Fruit fly (Drosophila melanogaster) whole organism, prepupa: ENCODE data around the gene Cdc14.

Experiments used
- Blimp-1 ChIP-seq: fragments of 200-800 bp; sonication (Bioruptor generic); optimal IDR thresholded peaks from 3 replicates; lab custom pipeline; 2017; ENCODE audit warnings: missing biosample characterization, missing genetic modification characterization, mild to moderate bottlenecking, moderate library complexity, missing genetic modification reagents
- CG10631 ChIP-seq: fragments of 200-800 bp; sonication (Bioruptor generic); optimal IDR thresholded peaks from 2 replicates; lab custom pipeline; 2016; ENCODE audit warnings: missing biosample characterization, missing genetic modification characterization
- CG10669 ChIP-seq: fragments of 200-800 bp; sonication (Bioruptor generic); optimal IDR thresholded peaks from 3 replicates; lab custom pipeline; 2018; ENCODE audit warnings: missing biosample characterization, mild to moderate bottlenecking, missing genetic modification characterization, moderate library complexity
- CG11294 ChIP-seq: fragments of 200-800 bp; sonication (Bioruptor generic); IDR thresholded peaks from 2 replicates; pipeline ENCODE4 v1.3.6; 2022; ENCODE audit warnings: missing biosample characterization, missing genetic modification characterization
- CG11762 ChIP-seq: fragments of 200-800 bp; sonication (Bioruptor generic); optimal IDR thresholded peaks from 3 replicates; lab custom pipeline; 2016; ENCODE audit warnings: missing biosample characterization, missing genetic modification characterization; ENCODE audit not compliant: insufficient read depth
- CG1621 ChIP-seq: fragments of 200-800 bp; sonication (Bioruptor generic); optimal IDR thresholded peaks from 3 replicates; lab custom pipeline; 2018; ENCODE audit warnings: missing biosample characterization, mild to moderate bottlenecking, missing genetic modification characterization
- CG16779 ChIP-seq: fragments of 200-800 bp; sonication (Bioruptor generic); optimal IDR thresholded peaks from 3 replicates; lab custom pipeline; 2017; ENCODE audit warnings: missing biosample characterization, mild to moderate bottlenecking, missing genetic modification characterization
- CG31627 ChIP-seq: fragments of 200-800 bp; sonication (Bioruptor generic); optimal IDR thresholded peaks from 3 replicates; lab custom pipeline; 2016; ENCODE audit warnings: missing biosample characterization, missing genetic modification characterization
- CG3919 ChIP-seq: fragments of 200-800 bp; sonication (Bioruptor generic); optimal IDR thresholded peaks from 3 replicates; lab custom pipeline; 2016; ENCODE audit warnings: missing biosample characterization, missing genetic modification characterization
- CG4318 ChIP-seq: fragments of 200-800 bp; sonication (Bioruptor generic); optimal IDR thresholded peaks from 3 replicates; lab custom pipeline; 2017; ENCODE audit warnings: missing biosample characterization, mild to moderate bottlenecking, missing genetic modification characterization
- CG6276 ChIP-seq: fragments of 200-800 bp; sonication (Bioruptor generic); optimal IDR thresholded peaks from 2 replicates; lab custom pipeline; 2017; ENCODE audit warnings: missing biosample characterization, mild to moderate bottlenecking, missing genetic modification characterization
- CG6792 ChIP-seq: fragments of 200-800 bp; sonication (Bioruptor generic); optimal IDR thresholded peaks from 3 replicates; lab custom pipeline; 2016; ENCODE audit warnings: missing biosample characterization, missing genetic modification characterization
- CG6808 ChIP-seq: fragments of 200-800 bp; sonication (Bioruptor generic); optimal IDR thresholded peaks from 3 replicates; lab custom pipeline; 2017; ENCODE audit warnings: missing biosample characterization, missing genetic modification characterization, mild to moderate bottlenecking, moderate library complexity, missing genetic modification reagents
- CG6854 ChIP-seq: fragments of 200-800 bp; sonication (Bioruptor generic); optimal IDR thresholded peaks from 2 replicates; lab custom pipeline; 2017; ENCODE audit warnings: missing biosample characterization, mild to moderate bottlenecking, missing genetic modification characterization
- CG7368 ChIP-seq: fragments of 200-800 bp; sonication (Bioruptor generic); optimal IDR thresholded peaks from 3 replicates; lab custom pipeline; 2016; ENCODE audit warnings: missing biosample characterization, missing genetic modification characterization
- CG8632 ChIP-seq: fragments of 200-800 bp; sonication (Bioruptor generic); optimal IDR thresholded peaks from 3 replicates; lab custom pipeline; 2016; ENCODE audit warnings: missing biosample characterization, missing genetic modification characterization
- CG9139 ChIP-seq: fragments of 200-800 bp; sonication (Bioruptor generic); optimal IDR thresholded peaks from 3 replicates; lab custom pipeline; 2017; ENCODE audit warnings: missing biosample characterization, mild to moderate bottlenecking, missing genetic modification characterization
- Eip75B ChIP-seq: fragments of 200-800 bp; sonication (Bioruptor generic); optimal IDR thresholded peaks from 3 replicates; lab custom pipeline; 2016; ENCODE audit warnings: missing biosample characterization, missing genetic modification characterization
- Eip78C ChIP-seq: fragments of 200-800 bp; sonication (Bioruptor generic); peaks from one replicate; lab custom pipeline; 2016; ENCODE audit warnings: missing biosample characterization, missing genetic modification characterization
- Eip93F ChIP-seq: fragments of 200-800 bp; sonication (Bioruptor generic); optimal IDR thresholded peaks from 2 replicates; lab custom pipeline; 2016; ENCODE audit warnings: missing biosample characterization, mild to moderate bottlenecking, missing genetic modification characterization
- Ets21C ChIP-seq: fragments of 200-800 bp; sonication (Bioruptor generic); optimal IDR thresholded peaks from 3 replicates; lab custom pipeline; 2016; ENCODE audit warnings: missing biosample characterization, missing genetic modification characterization
- Ets96B ChIP-seq: fragments of 200-800 bp; optimal IDR thresholded peaks from 2 replicates; lab custom pipeline; 2019; ENCODE audit warnings: missing biosample characterization, mild to moderate bottlenecking, missing genetic modification characterization, moderate library complexity
- Gug ChIP-seq: fragments of 200-800 bp; sonication (Bioruptor generic); IDR thresholded peaks from 2 replicates; pipeline ENCODE4 v1.3.6; 2022; ENCODE audit warnings: missing biosample characterization, missing genetic modification characterization
- Hr39 ChIP-seq: fragments of 200-800 bp; sonication (Bioruptor generic); optimal IDR thresholded peaks from 2 replicates; lab custom pipeline; 2016; ENCODE audit warnings: missing biosample characterization, missing genetic modification characterization
- Hr4 ChIP-seq: fragments of 200-800 bp; sonication (Bioruptor generic); optimal IDR thresholded peaks from 3 replicates; lab custom pipeline; 2016; ENCODE audit warnings: missing biosample characterization, missing genetic modification characterization
- Lpt ChIP-seq: fragments of 200-800 bp; sonication (Bioruptor generic); optimal IDR thresholded peaks from 3 replicates; lab custom pipeline; 2016; ENCODE audit warnings: missing biosample characterization, missing genetic modification characterization
- Met ChIP-seq: fragments of 200-800 bp; sonication (Bioruptor generic); optimal IDR thresholded peaks from 3 replicates; lab custom pipeline; 2016; ENCODE audit warnings: missing biosample characterization, missing genetic modification characterization
- OdsH ChIP-seq: fragments of 200-800 bp; sonication (Bioruptor generic); optimal IDR thresholded peaks from 3 replicates; lab custom pipeline; 2016; ENCODE audit warnings: missing biosample characterization, missing genetic modification characterization
- Sox102F ChIP-seq: fragments of 200-800 bp; sonication (Bioruptor generic); optimal IDR thresholded peaks from 2 replicates; lab custom pipeline; 2016; ENCODE audit warnings: missing biosample characterization, mild to moderate bottlenecking, missing genetic modification characterization
- Sox14 ChIP-seq: fragments of 200-800 bp; sonication (Bioruptor generic); optimal IDR thresholded peaks from 3 replicates; lab custom pipeline; 2016; ENCODE audit warnings: missing biosample characterization, missing genetic modification characterization
- Sox15 ChIP-seq: fragments of 200-800 bp; sonication (Bioruptor generic); optimal IDR thresholded peaks from 3 replicates; lab custom pipeline; 2016; ENCODE audit warnings: missing biosample characterization, missing genetic modification characterization
- acj6 ChIP-seq: fragments of 200-800 bp; sonication (Bioruptor generic); optimal IDR thresholded peaks from 3 replicates; lab custom pipeline; 2016; ENCODE audit warnings: missing biosample characterization, missing genetic modification characterization
- cyc ChIP-seq: fragments of 200-800 bp; sonication (Bioruptor generic); optimal IDR thresholded peaks from 3 replicates; lab custom pipeline; 2016; ENCODE audit warnings: missing biosample characterization, missing genetic modification characterization
- dac ChIP-seq: fragments of 200-800 bp; sonication (Bioruptor generic); optimal IDR thresholded peaks from 2 replicates; lab custom pipeline; 2017; ENCODE audit warnings: missing biosample characterization, mild to moderate bottlenecking, missing genetic modification characterization
- eg ChIP-seq: fragments of 200-800 bp; sonication (Bioruptor generic); IDR thresholded peaks from 3 replicates; pipeline ENCODE4 v1.3.6; 2022; ENCODE audit warnings: missing biosample characterization, missing genetic modification characterization
- esn ChIP-seq: fragments of 200-800 bp; sonication (Bioruptor generic); optimal IDR thresholded peaks from 2 replicates; lab custom pipeline; 2016; ENCODE audit warnings: missing biosample characterization, mild to moderate bottlenecking, missing genetic modification characterization, moderate library complexity
- fd59A ChIP-seq: fragments of 200-800 bp; sonication (Bioruptor generic); optimal IDR thresholded peaks from 2 replicates; lab custom pipeline; 2017; ENCODE audit warnings: missing biosample characterization, mild to moderate bottlenecking, missing genetic modification characterization, missing genetic modification reagents
- fd85E ChIP-seq: fragments of 200-800 bp; sonication (Bioruptor generic); optimal IDR thresholded peaks from 3 replicates; lab custom pipeline; 2016; ENCODE audit warnings: missing biosample characterization, missing genetic modification characterization
- fkh ChIP-seq: fragments of 200-800 bp; sonication (Bioruptor generic); optimal IDR thresholded peaks from 3 replicates; lab custom pipeline; 2017; ENCODE audit warnings: missing biosample characterization, mild to moderate bottlenecking, missing genetic modification characterization, moderate library complexity
- lz ChIP-seq: fragments of 200-800 bp; sonication (Bioruptor generic); optimal IDR thresholded peaks from 3 replicates; lab custom pipeline; 2016; ENCODE audit warnings: missing biosample characterization, missing genetic modification characterization
- net ChIP-seq: fragments of 200-800 bp; sonication (Bioruptor generic); optimal IDR thresholded peaks from 3 replicates; lab custom pipeline; 2016; ENCODE audit warnings: missing biosample characterization, missing genetic modification characterization
- pdm3 ChIP-seq: fragments of 200-800 bp; sonication (Bioruptor generic); optimal IDR thresholded peaks from 3 replicates; lab custom pipeline; 2016; ENCODE audit warnings: missing biosample characterization, missing genetic modification characterization
- salr ChIP-seq, 2 experiments: fragments of 200-800 bp; sonication (Bioruptor generic); optimal IDR thresholded peaks; 3 replicates each; lab custom pipeline; 2016 to 2018; ENCODE audit warnings: missing biosample characterization in 2 of 2, missing genetic modification characterization in 2 of 2, mild to moderate bottlenecking in 1 of 2
- ss ChIP-seq, 2 experiments: fragments of 200-800 bp; sonication (Bioruptor generic); optimal IDR thresholded peaks; 2 replicates in 1 of 2; 3 replicates in 1 of 2; lab custom pipeline; 2017 to 2018; ENCODE audit warnings: mild to moderate bottlenecking in 2 of 2, missing biosample characterization in 2 of 2, missing genetic modification characterization in 2 of 2, moderate library complexity in 1 of 2
- svp ChIP-seq: fragments of 200-800 bp; sonication (Bioruptor generic); peaks from one replicate; lab custom pipeline; 2016; ENCODE audit warnings: missing biosample characterization, missing genetic modification characterization
- topi ChIP-seq: fragments of 200-800 bp; sonication (Bioruptor generic); optimal IDR thresholded peaks from 3 replicates; lab custom pipeline; 2016; ENCODE audit warnings: missing biosample characterization, missing genetic modification characterization
- vri ChIP-seq: fragments of 200-800 bp; sonication (Bioruptor generic); optimal IDR thresholded peaks from 3 replicates; lab custom pipeline; 2016; ENCODE audit warnings: missing biosample characterization, mild to moderate bottlenecking, missing genetic modification characterization

Gene Cdc14

dm6 chr2L:7791356-7791738, 19.2 kb downstream of the Cdc14 start:
- TF ChIP-seq fkh (GFP tag; lab: Kevin White, UChicago) = no peak
- TF ChIP-seq CG6808 (GFP tag; lab: Kevin White, UChicago) = no peak
- no peak for TF ChIP-seq fd85E
- no peak for TF ChIP-seq fd59A (GFP tag; lab: Kevin White, UChicago)
- no peak for TF ChIP-seq Eip78C (GFP tag; lab: Kevin White, UChicago)
- no peak for TF ChIP-seq Hr39
- TF ChIP-seq Sox14 (GFP tag; lab: Kevin White, UChicago) = no peak
- TF ChIP-seq dac (GFP tag; lab: Kevin White, UChicago) = no peak

DNA sequence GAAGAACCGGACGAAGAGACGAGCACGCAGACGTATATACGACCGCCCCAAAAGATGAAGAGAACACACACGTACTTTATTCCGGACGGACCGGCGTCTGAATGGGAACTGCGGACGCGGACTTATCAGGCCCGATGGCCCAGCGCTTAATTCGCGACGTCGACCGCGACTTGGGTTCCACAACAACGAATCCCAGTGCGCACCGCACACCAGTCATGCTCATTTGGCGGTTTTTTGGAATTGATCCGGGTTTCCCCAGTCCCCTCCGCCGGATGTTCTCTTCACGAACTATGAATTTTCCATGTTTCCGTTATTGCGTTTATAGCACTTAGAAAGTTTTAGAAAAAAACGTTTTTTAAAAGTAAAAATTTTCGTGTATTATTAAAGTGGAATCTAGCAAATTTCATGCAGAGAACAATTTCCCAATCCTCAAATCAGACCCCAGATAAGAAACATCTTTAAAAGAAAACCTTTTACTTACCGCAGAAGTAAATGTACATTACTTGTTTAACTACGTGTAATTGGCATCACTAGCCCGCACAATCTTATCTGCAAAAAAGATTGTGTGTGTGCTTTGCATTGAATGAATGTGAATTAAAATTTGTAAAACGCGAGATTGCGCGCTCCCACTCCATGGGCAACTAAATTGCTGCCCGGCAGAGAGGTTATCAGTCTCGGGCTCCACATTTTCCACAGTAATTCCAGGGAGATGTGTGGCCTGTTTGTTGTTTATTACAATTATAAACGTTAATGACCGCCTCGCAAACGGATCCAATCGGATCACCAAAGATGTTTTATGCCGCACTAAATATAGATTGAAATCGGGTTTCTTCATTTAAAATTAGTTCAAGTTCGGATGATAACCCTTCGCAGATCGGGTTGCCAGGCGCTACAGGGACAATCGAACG, 19.8 kb downstream of the Cdc14 start, which contains the start of gene CG7149:
CG7149 (minus strand) TSS at position 110 of the 908 bp plus-strand sequence.
- TF ChIP-seq eg (GFP tag; lab: Robert Waterston, UW) = no peak
- TF ChIP-seq CG4318 (GFP tag; lab: Kevin White, UChicago) = no peak
- peak; percentile 33 for TF ChIP-seq OdsH
- TF ChIP-seq Eip75B = peak; percentile 23
- peak; percentile 53 for TF ChIP-seq net (GFP tag; lab: Kevin White, UChicago)
- TF ChIP-seq CG11294 (GFP tag; lab: Robert Waterston, UW) = no peak
- peak; percentile 1 for TF ChIP-seq Blimp-1 (GFP tag; lab: Kevin White, UChicago)
- peak; percentile 40 for TF ChIP-seq lz
- TF ChIP-seq CG3919 (GFP tag; lab: Kevin White, UChicago) = no peak
- TF ChIP-seq Ets21C (GFP tag; lab: Kevin White, UChicago) = peak; percentile 13
- TF ChIP-seq Hr4 (GFP tag; lab: Kevin White, UChicago) = peak; percentile 48
- TF ChIP-seq acj6 (GFP tag; lab: Kevin White, UChicago) = peak; percentile 34
- peak; percentile 36 for TF ChIP-seq Met (GFP tag; lab: Kevin White, UChicago)
- TF ChIP-seq CG1621 = peak; percentile 41
- TF ChIP-seq CG6854 (GFP tag; lab: Kevin White, UChicago) = peak; percentile 28
- TF ChIP-seq cyc = no peak
- no peak for TF ChIP-seq CG8632
- peak; percentile 52 for TF ChIP-seq CG16779
- no peak for TF ChIP-seq CG9139
- TF ChIP-seq salr (GFP tag; optimal IDR thresholded peaks at IDR 0.05; lab: Kevin White, UChicago) = no peak
- peak; percentile 22 for TF ChIP-seq topi (GFP tag; lab: Kevin White, UChicago)
- TF ChIP-seq pdm3 (GFP tag; lab: Kevin White, UChicago) = peak; percentile 26
- peak; percentile 81 for TF ChIP-seq Eip78C (GFP tag; lab: Kevin White, UChicago)
- TF ChIP-seq CG6792 (GFP tag; lab: Kevin White, UChicago) = peak; percentile 1
- peak; percentile 33 for TF ChIP-seq CG6808 (GFP tag; lab: Kevin White, UChicago)
- TF ChIP-seq ss (GFP tag; optimal IDR thresholded peaks at IDR 0.05; lab: Kevin White, UChicago) = peak in 1 of 2 experiments; percentile 17
- TF ChIP-seq Gug (GFP tag; lab: Robert Waterston, UW) = no peak
- TF ChIP-seq CG7368 = no peak
- no peak for TF ChIP-seq CG11762 (GFP tag; lab: Kevin White, UChicago)
- peak; percentile 60 for TF ChIP-seq esn (GFP tag; lab: Kevin White, UChicago)
- peak; percentile 20 for TF ChIP-seq Hr39
- TF ChIP-seq CG10669 (GFP tag; lab: Kevin White, UChicago) = peak; percentile 16
- TF ChIP-seq CG6276 (GFP tag; lab: Kevin White, UChicago) = no peak
- peak; percentile 14 for TF ChIP-seq Sox102F
- peak; percentile 94 for TF ChIP-seq vri (GFP tag; lab: Kevin White, UChicago)
- no peak for TF ChIP-seq Sox15
- no peak for TF ChIP-seq Lpt
- TF ChIP-seq CG31627 (GFP tag; lab: Kevin White, UChicago) = peak; percentile 47
- peak; percentile 8 for TF ChIP-seq CG10631 (GFP tag; lab: Kevin White, UChicago)
- no peak for TF ChIP-seq Eip93F (GFP tag; lab: Kevin White, UChicago)
- TF ChIP-seq svp (GFP tag; lab: Kevin White, UChicago) = peak; percentile 98
- peak; percentile 15 for TF ChIP-seq Ets96B (tag; lab: Kevin White, UChicago)
- TF ChIP-seq, all 60 proteins: peak for 27
